Worm (Caenorhabditis elegans): ENCODE results near the gene gfi-3.

DNA sequence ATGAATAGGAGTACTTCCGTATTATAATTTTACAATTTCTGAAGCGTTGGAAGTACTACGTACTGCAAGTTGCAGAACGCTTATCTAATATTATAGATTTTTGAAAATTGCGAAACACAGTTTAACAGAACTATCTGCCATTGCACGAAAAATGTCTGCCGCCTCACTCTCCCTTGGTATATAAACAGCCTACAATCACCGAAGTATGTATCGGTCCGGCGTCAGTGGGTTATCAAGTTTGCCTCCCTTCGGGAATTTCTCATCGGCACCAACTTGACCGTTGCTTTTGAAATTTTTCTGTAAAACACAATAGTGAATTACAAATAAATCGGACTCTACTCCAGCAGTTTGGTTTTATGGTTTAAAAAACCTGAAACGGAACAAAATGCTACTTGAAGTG lies 3.0 kb upstream of the gfi-3 start:
- peak; percentile 56 for TF ChIP-seq snpc-4 (GFP tag; optimal IDR thresholded peaks at IDR 0.05)
- peak; percentile 90 to 98 (median 96) for TF ChIP-seq snpc-4 (tag; optimal IDR thresholded peaks at IDR 0.05)
- TF ChIP-seq rcor-1 (GFP tag; IDR thresholded peaks at IDR 0.05): no peak
- TF ChIP-seq F39B2.1 (GFP tag; IDR thresholded peaks at IDR 0.05): no peak
- TF ChIP-seq dpl-1 (GFP tag; optimal IDR thresholded peaks at IDR 0.05): no peak
- TF ChIP-seq F37B4.10 (GFP tag; IDR thresholded peaks at IDR 0.05): no peak
- no peak for TF ChIP-seq hlh-12 (tag; optimal IDR thresholded peaks at IDR 0.05)
- no peak for TF ChIP-seq ekl-4 (GFP tag; IDR thresholded peaks at IDR 0.05)
